Fruit fly (Drosophila melanogaster) S2 (cell line): ENCODE data around the gene wdn.

Experiments used
- CG8478 ChIP-seq: fragments of >200 bp; optimal IDR thresholded peaks from 2 replicates; lab custom pipeline; 2018
- CTCF ChIP-seq, 2 experiments: fragments of >200 bp; optimal IDR thresholded peaks; 2 replicates each; lab custom pipeline; 2018

- TF ChIP-seq CTCF (optimal IDR thresholded peaks at IDR 0.05; lab: Kevin White, UChicago) (peak in 1 of 2 experiments; percentile 5), CG8478 (lab: Kevin White, UChicago) (no peak)
Observed at dm6 chr3R:28858241-28858647, 47.1 kb upstream of the wdn start.
